Fruit fly (Drosophila melanogaster): ENCODE measurements around the gene CG42831.

CG42831 gene

dm6 chr3L:10785988-10786706 is 28.5 kb upstream of the CG42831 start (continued):
- peak; percentile 79 for TF ChIP-seq svp (GFP tag)
- TF ChIP-seq Smox (GFP tag; optimal IDR thresholded peaks at IDR 0.05): peak; percentile 75
- TF ChIP-seq Eip75B (GFP tag; optimal IDR thresholded peaks at IDR 0.05): peak; percentile 24
- peak; percentile 41 for TF ChIP-seq pdm3 (GFP tag; optimal IDR thresholded peaks at IDR 0.05)
- no peak for TF ChIP-seq Sox14 (GFP tag; optimal IDR thresholded peaks at IDR 0.05)
- peak; percentile 39 for TF ChIP-seq OdsH (GFP tag; optimal IDR thresholded peaks at IDR 0.05)
- no peak for TF ChIP-seq Eip93F (GFP tag; optimal IDR thresholded peaks at IDR 0.05)
- peak; percentile 22 for TF ChIP-seq Sox102F (GFP tag; optimal IDR thresholded peaks at IDR 0.05)
- TF ChIP-seq Blimp-1 (GFP tag; optimal IDR thresholded peaks at IDR 0.05): peak; percentile 32
- peak; percentile 96 for TF ChIP-seq Eip78C (GFP tag)
- peak; percentile 8 for TF ChIP-seq CG11902 (GFP tag; optimal IDR thresholded peaks at IDR 0.05)
- TF ChIP-seq Met (GFP tag; optimal IDR thresholded peaks at IDR 0.05): peak; percentile 77
- no peak for TF ChIP-seq CG16779 (tag; optimal IDR thresholded peaks at IDR 0.05)
- TF ChIP-seq CG11762 (GFP tag; optimal IDR thresholded peaks at IDR 0.05; ENCODE audit: insufficient read depth): no peak
- peak; percentile 44 for TF ChIP-seq CG8319 (GFP tag; optimal IDR thresholded peaks at IDR 0.05)
- TF ChIP-seq achi (GFP tag; optimal IDR thresholded peaks at IDR 0.05): peak; percentile 47
- TF ChIP-seq acj6 (GFP tag; optimal IDR thresholded peaks at IDR 0.05): peak; percentile 41

- TF ChIP-seq svp (GFP tag) (peak; percentile 50), Met (GFP tag; optimal IDR thresholded peaks at IDR 0.05) (peak; percentile 18), CG15336 (GFP tag; IDR thresholded peaks at IDR 0.05) (peak; percentile 62), CG6792 (GFP tag; optimal IDR thresholded peaks at IDR 0.05) (no peak), CG6276 (GFP tag; optimal IDR thresholded peaks at IDR 0.05) (peak; percentile 77), Sox15 (GFP tag; optimal IDR thresholded peaks at IDR 0.05) (no peak), Sox102F (GFP tag; optimal IDR thresholded peaks at IDR 0.05) (peak; percentile 11), vri (GFP tag; optimal IDR thresholded peaks at IDR 0.05) (peak; percentile 12), eg (GFP tag; IDR thresholded peaks at IDR 0.05) (peak; percentile 78), Eip78C (GFP tag) (peak; percentile 31), CG6854 (GFP tag; optimal IDR thresholded peaks at IDR 0.05) (peak; percentile 54), CG8119 (GFP tag; IDR thresholded peaks at IDR 0.05) (peak; percentile 79), dac (GFP tag; optimal IDR thresholded peaks at IDR 0.05) (no peak), CG6163 (GFP tag; IDR thresholded peaks at IDR 0.05) (peak; percentile 44; the same call in 1 of the 3 replicates), CG11294 (GFP tag; IDR thresholded peaks at IDR 0.05) (0 out of 2 replicates have a peak, but pooled peaks have one; percentile 11), Hr4 (GFP tag; optimal IDR thresholded peaks at IDR 0.05) (no peak)
Measured at dm6 chr3L:10787652-10788330, 26.8 kb upstream of the CG42831 start.

- TF ChIP-seq eg (GFP tag; IDR thresholded peaks at IDR 0.05) (0 out of 3 replicates have a peak, but pooled peaks have one; percentile 11), CG6163 (GFP tag; IDR thresholded peaks at IDR 0.05) (no peak), svp (GFP tag) (peak; percentile 8), CG3919 (GFP tag; optimal IDR thresholded peaks at IDR 0.05) (no peak), CG11762 (GFP tag; optimal IDR thresholded peaks at IDR 0.05; ENCODE audit: insufficient read depth) (no peak), CG8119 (GFP tag; IDR thresholded peaks at IDR 0.05) (no peak)
Measured at dm6 chr3L:10788586-10788985, 26.0 kb upstream of the CG42831 start.

- TF ChIP-seq CG10669 (GFP tag; optimal IDR thresholded peaks at IDR 0.05) (no peak), CG8319 (GFP tag; optimal IDR thresholded peaks at IDR 0.05) (no peak), CG8119 (GFP tag; IDR thresholded peaks at IDR 0.05) (no peak), salr (GFP tag; optimal IDR thresholded peaks at IDR 0.05) (no peak), Eip75B (GFP tag; optimal IDR thresholded peaks at IDR 0.05) (no peak), svp (GFP tag) (no peak), Blimp-1 (GFP tag; optimal IDR thresholded peaks at IDR 0.05) (no peak), achi (GFP tag; optimal IDR thresholded peaks at IDR 0.05) (no peak), CG34406 (GFP tag; optimal IDR thresholded peaks at IDR 0.05) (no peak), Hr4 (GFP tag; optimal IDR thresholded peaks at IDR 0.05) (no peak), CG15336 (GFP tag; IDR thresholded peaks at IDR 0.05) (no peak), Sox102F (GFP tag; optimal IDR thresholded peaks at IDR 0.05) (no peak), CG9139 (GFP tag; optimal IDR thresholded peaks at IDR 0.05) (no peak), CG3919 (GFP tag; optimal IDR thresholded peaks at IDR 0.05) (no peak), Sox14 (GFP tag; optimal IDR thresholded peaks at IDR 0.05) (no peak)
Measured at dm6 chr3L:10788991-10789390, 25.6 kb upstream of the CG42831 start.

Data from whole organism, prepupa.